Fruit fly (Drosophila melanogaster) whole organism, embryonic: ENCODE results near the gene CG3078.

Experiments used
- Adf1 ChIP-seq: fragments of 200-800 bp; sonication (Bioruptor generic); IDR thresholded peaks from 2 replicates; pipeline ENCODE4 v1.3.6; 2022; ENCODE audit warnings: missing biosample characterization, missing genetic modification characterization
- Asciz ChIP-seq: fragments of 200-800 bp; sonication (Bioruptor generic); optimal IDR thresholded peaks from 2 replicates; lab custom pipeline; 2017; ENCODE audit warnings: missing biosample characterization, mild to moderate bottlenecking, missing genetic modification characterization, missing genetic modification reagents
- Atf-2 ChIP-seq: fragments of 200-800 bp; sonication (Bioruptor generic); optimal IDR thresholded peaks from 2 replicates; lab custom pipeline; 2016; ENCODE audit warnings: missing biosample characterization, missing genetic modification characterization
- B-H1 ChIP-seq: fragments of 200-800 bp; sonication (Bioruptor generic); IDR thresholded peaks from 3 replicates; pipeline ENCODE4 v1.3.6; 2022; ENCODE audit warnings: missing biosample characterization, missing genetic modification characterization
- BEAF-32 ChIP-seq: fragments of 200-800 bp; sonication (Bioruptor generic); optimal IDR thresholded peaks from 3 replicates; lab custom pipeline; 2017; ENCODE audit warnings: missing biosample characterization, missing genetic modification characterization, mild to moderate bottlenecking, moderate library complexity, missing genetic modification reagents
- Bgb ChIP-seq: fragments of 200-800 bp; sonication (Bioruptor generic); IDR thresholded peaks from 2 replicates; pipeline ENCODE4 v1.3.6; 2022; ENCODE audit warnings: missing biosample characterization, missing genetic modification characterization; ENCODE audit not compliant: partially characterized antibody
- Blimp-1 ChIP-seq: fragments of 200-800 bp; sonication (Bioruptor generic); optimal IDR thresholded peaks from 3 replicates; lab custom pipeline; 2018; ENCODE audit warnings: missing biosample characterization, missing genetic modification characterization, mild to moderate bottlenecking, moderate library complexity, missing genetic modification reagents
- CG10979 ChIP-seq: fragments of 200-800 bp; sonication (Bioruptor generic); optimal IDR thresholded peaks from 2 replicates; lab custom pipeline; 2018; ENCODE audit warnings: missing biosample characterization, mild to moderate bottlenecking, missing genetic modification characterization, moderate library complexity
- CG11456 ChIP-seq: fragments of 200-800 bp; sonication (Bioruptor generic); IDR thresholded peaks from 3 replicates; pipeline ENCODE4 v1.3.6; 2022; ENCODE audit warnings: missing biosample characterization, missing genetic modification characterization
- CG12236 ChIP-seq: fragments of 200-800 bp; sonication (Bioruptor generic); optimal IDR thresholded peaks from 2 replicates; lab custom pipeline; 2016; ENCODE audit warnings: missing biosample characterization, missing genetic modification characterization
- CG12659 ChIP-seq: fragments of 200-800 bp; sonication (Bioruptor generic); optimal IDR thresholded peaks from 3 replicates; lab custom pipeline; 2017; ENCODE audit warnings: mild to moderate bottlenecking, missing biosample characterization, missing genetic modification reagents, missing genetic modification characterization
- CG14050 ChIP-seq: fragments of 200-800 bp; sonication (Bioruptor generic); IDR thresholded peaks from 3 replicates; pipeline ENCODE4 v1.3.6; 2022; ENCODE audit warnings: missing biosample characterization, missing genetic modification characterization
- CG15011 ChIP-seq: fragments of 200-800 bp; sonication (Bioruptor generic); optimal IDR thresholded peaks from 3 replicates; lab custom pipeline; 2018; ENCODE audit warnings: missing biosample characterization, mild to moderate bottlenecking, missing genetic modification characterization
- CG17912 ChIP-seq: fragments of 200-800 bp; sonication (Bioruptor generic); optimal IDR thresholded peaks from 2 replicates; lab custom pipeline; 2018; ENCODE audit warnings: missing biosample characterization, mild to moderate bottlenecking, missing genetic modification characterization
- CG18262 ChIP-seq: fragments of 200-800 bp; optimal IDR thresholded peaks from 3 replicates; lab custom pipeline; 2019; ENCODE audit warnings: missing biosample characterization, mild to moderate bottlenecking, missing genetic modification characterization, moderate library complexity
- CG18599 ChIP-seq: fragments of 200-800 bp; sonication (Bioruptor generic); optimal IDR thresholded peaks from 3 replicates; lab custom pipeline; 2017; ENCODE audit warnings: missing biosample characterization, missing genetic modification characterization, mild to moderate bottlenecking, moderate library complexity, missing genetic modification reagents
- CG18619 ChIP-seq: fragments of 200-800 bp; sonication (Bioruptor generic); optimal IDR thresholded peaks from 3 replicates; lab custom pipeline; 2017; ENCODE audit warnings: missing biosample characterization, mild to moderate bottlenecking, missing genetic modification characterization
- CG31224 ChIP-seq: fragments of 200-800 bp; sonication (Bioruptor generic); IDR thresholded peaks from 2 replicates; pipeline ENCODE4 v1.3.6; 2022; ENCODE audit warnings: missing biosample characterization, missing genetic modification characterization
- CG3281 ChIP-seq: fragments of 200-800 bp; sonication (Bioruptor generic); optimal IDR thresholded peaks from 3 replicates; lab custom pipeline; 2017; ENCODE audit warnings: missing biosample characterization, mild to moderate bottlenecking, missing genetic modification characterization
- CG4854 ChIP-seq: fragments of 200-800 bp; sonication (Bioruptor generic); optimal IDR thresholded peaks from 2 replicates; lab custom pipeline; 2016; ENCODE audit warnings: missing biosample characterization, missing genetic modification characterization, inconsistent platforms
- CG8290 ChIP-seq, 3 experiments: fragments of 200-800 bp; sonication (Bioruptor generic); optimal IDR thresholded peaks; 2 replicates each; lab custom pipeline; 2016 to 2019; ENCODE audit warnings: missing biosample characterization in 3 of 3, missing genetic modification characterization in 3 of 3, mild to moderate bottlenecking in 2 of 3, moderate library complexity in 1 of 3
- CG8478 ChIP-seq: fragments of >200 bp; optimal IDR thresholded peaks from 2 replicates; lab custom pipeline; 2018
- CG9215 ChIP-seq: fragments of 200-800 bp; sonication (Bioruptor generic); IDR thresholded peaks from 2 replicates; pipeline ENCODE4 v1.3.6; 2022; ENCODE audit warnings: missing biosample characterization, missing genetic modification characterization
- CTCF ChIP-seq: fragments of 200-800 bp; sonication (Bioruptor generic); optimal IDR thresholded peaks from 2 replicates; lab custom pipeline; 2017; ENCODE audit warnings: missing biosample characterization, mild to moderate bottlenecking, missing genetic modification characterization, moderate library complexity
- Camta ChIP-seq: fragments of 200-800 bp; sonication (Bioruptor generic); optimal IDR thresholded peaks from 2 replicates; lab custom pipeline; 2016; ENCODE audit warnings: missing biosample characterization, missing genetic modification characterization
- D ChIP-seq, 2 experiments: fragments of 200-800 bp in 1 of 2; fragments of >200 bp in 1 of 2; sonication (Bioruptor generic) in 1 of 2; optimal IDR thresholded peaks; 2 replicates in 1 of 2; 3 replicates in 1 of 2; lab custom pipeline; 2017; ENCODE audit warnings: mild to moderate bottlenecking in 1 of 2, missing biosample characterization in 1 of 2, missing genetic modification characterization in 1 of 2, missing genetic modification reagents in 1 of 2
- D19B ChIP-seq: fragments of 200-800 bp; sonication (Bioruptor generic); optimal IDR thresholded peaks from 2 replicates; lab custom pipeline; 2017; ENCODE audit warnings: missing biosample characterization, mild to moderate bottlenecking, missing genetic modification characterization
- Dfd ChIP-seq, 2 experiments: fragments of >200 bp; optimal IDR thresholded peaks; 2 replicates each; lab custom pipeline; 2017; ENCODE audit warnings: missing biosample characterization in 2 of 2, missing genetic modification characterization in 2 of 2
- Fer3 ChIP-seq: fragments of 200-800 bp; sonication (Bioruptor generic); optimal IDR thresholded peaks from 2 replicates; lab custom pipeline; 2018; ENCODE audit warnings: missing biosample characterization, mild to moderate bottlenecking, missing genetic modification characterization, moderate library complexity
- Vsx1 ChIP-seq: fragments of 200-800 bp; sonication (Bioruptor generic); optimal IDR thresholded peaks from 2 replicates; lab custom pipeline; 2017; ENCODE audit warnings: missing biosample characterization, mild to moderate bottlenecking, missing genetic modification characterization, missing genetic modification reagents
- ap ChIP-seq: fragments of 200-800 bp; sonication (Bioruptor generic); IDR thresholded peaks from 2 replicates; pipeline ENCODE4 v1.3.6; 2022; ENCODE audit warnings: missing biosample characterization, missing genetic modification characterization
- ase ChIP-seq: fragments of 200-800 bp; sonication (Bioruptor generic); IDR thresholded peaks from 3 replicates; pipeline ENCODE4 v1.3.6; 2022; ENCODE audit warnings: missing biosample characterization, missing genetic modification characterization
- croc ChIP-seq: fragments of 200-800 bp; sonication (Bioruptor generic); conservative IDR thresholded peaks from 3 replicates; pipeline ENCODE4 v1.3.6; 2022; ENCODE audit warnings: missing biosample characterization, missing genetic modification characterization
- dpn ChIP-seq, 2 experiments: fragments of 200-800 bp; sonication (Bioruptor generic); optimal IDR thresholded peaks; 3 replicates each; lab custom pipeline; 2016; ENCODE audit warnings: missing biosample characterization in 2 of 2, missing genetic modification characterization in 2 of 2
- fd64A ChIP-seq: fragments of 200-800 bp; sonication (Bioruptor generic); optimal IDR thresholded peaks from 3 replicates; lab custom pipeline; 2018; ENCODE audit warnings: missing biosample characterization, mild to moderate bottlenecking, missing genetic modification characterization
- jumu ChIP-seq: fragments of 200-800 bp; sonication (Bioruptor generic); optimal IDR thresholded peaks from 3 replicates; lab custom pipeline; 2016; ENCODE audit warnings: missing biosample characterization, missing genetic modification characterization
- ken ChIP-seq: fragments of 200-800 bp; sonication (Bioruptor generic); IDR thresholded peaks from 3 replicates; pipeline ENCODE4 v1.3.6; 2022; ENCODE audit warnings: missing biosample characterization, missing genetic modification characterization
- mirr ChIP-seq: fragments of 200-800 bp; sonication (Bioruptor generic); optimal IDR thresholded peaks from 3 replicates; lab custom pipeline; 2018; ENCODE audit warnings: missing biosample characterization, mild to moderate bottlenecking, missing genetic modification characterization
- nmo ChIP-seq: fragments of 200-800 bp; sonication (Bioruptor generic); optimal IDR thresholded peaks from 2 replicates; lab custom pipeline; 2018; ENCODE audit warnings: missing biosample characterization, mild to moderate bottlenecking, missing genetic modification characterization, moderate library complexity
- pita ChIP-seq: fragments of 200-800 bp; sonication (Bioruptor generic); optimal IDR thresholded peaks from 2 replicates; lab custom pipeline; 2017; ENCODE audit warnings: missing biosample characterization, mild to moderate bottlenecking, missing genetic modification characterization
- ranshi ChIP-seq: fragments of 200-800 bp; sonication (Bioruptor generic); IDR thresholded peaks from 2 replicates; pipeline ENCODE4 v1.3.6; 2022; ENCODE audit warnings: missing biosample characterization, missing genetic modification characterization
- seq ChIP-seq: fragments of 200-800 bp; sonication (Bioruptor generic); IDR thresholded peaks from 2 replicates; pipeline ENCODE4 v1.3.6; 2022; ENCODE audit warnings: missing biosample characterization, missing genetic modification characterization
- slp2 ChIP-seq: fragments of 200-800 bp; sonication (Bioruptor generic); optimal IDR thresholded peaks from 2 replicates; lab custom pipeline; 2016; ENCODE audit warnings: missing biosample characterization, missing genetic modification characterization
- trh ChIP-seq: fragments of 200-800 bp; sonication (Bioruptor generic); optimal IDR thresholded peaks from 2 replicates; lab custom pipeline; 2016; ENCODE audit warnings: missing biosample characterization, missing genetic modification characterization
- tup ChIP-seq: fragments of 200-800 bp; sonication (Bioruptor generic); optimal IDR thresholded peaks from 2 replicates; lab custom pipeline; 2016; ENCODE audit warnings: missing biosample characterization, mild to moderate bottlenecking, missing genetic modification characterization, moderate library complexity
- tx ChIP-seq: fragments of 200-800 bp; sonication (Bioruptor generic); optimal IDR thresholded peaks from 2 replicates; lab custom pipeline; 2016; ENCODE audit warnings: missing biosample characterization, missing genetic modification characterization
- usp ChIP-seq: fragments of >200 bp; optimal IDR thresholded peaks from 2 replicates; lab custom pipeline; 2017; ENCODE audit warnings: missing biosample characterization, missing genetic modification characterization
- vnd ChIP-seq: fragments of 200-800 bp; sonication (Bioruptor generic); IDR thresholded peaks from 3 replicates; pipeline ENCODE4 v1.3.6; 2022; ENCODE audit warnings: missing biosample characterization, missing genetic modification characterization; ENCODE audit not compliant: partially characterized antibody

CG3078 gene

DNA sequence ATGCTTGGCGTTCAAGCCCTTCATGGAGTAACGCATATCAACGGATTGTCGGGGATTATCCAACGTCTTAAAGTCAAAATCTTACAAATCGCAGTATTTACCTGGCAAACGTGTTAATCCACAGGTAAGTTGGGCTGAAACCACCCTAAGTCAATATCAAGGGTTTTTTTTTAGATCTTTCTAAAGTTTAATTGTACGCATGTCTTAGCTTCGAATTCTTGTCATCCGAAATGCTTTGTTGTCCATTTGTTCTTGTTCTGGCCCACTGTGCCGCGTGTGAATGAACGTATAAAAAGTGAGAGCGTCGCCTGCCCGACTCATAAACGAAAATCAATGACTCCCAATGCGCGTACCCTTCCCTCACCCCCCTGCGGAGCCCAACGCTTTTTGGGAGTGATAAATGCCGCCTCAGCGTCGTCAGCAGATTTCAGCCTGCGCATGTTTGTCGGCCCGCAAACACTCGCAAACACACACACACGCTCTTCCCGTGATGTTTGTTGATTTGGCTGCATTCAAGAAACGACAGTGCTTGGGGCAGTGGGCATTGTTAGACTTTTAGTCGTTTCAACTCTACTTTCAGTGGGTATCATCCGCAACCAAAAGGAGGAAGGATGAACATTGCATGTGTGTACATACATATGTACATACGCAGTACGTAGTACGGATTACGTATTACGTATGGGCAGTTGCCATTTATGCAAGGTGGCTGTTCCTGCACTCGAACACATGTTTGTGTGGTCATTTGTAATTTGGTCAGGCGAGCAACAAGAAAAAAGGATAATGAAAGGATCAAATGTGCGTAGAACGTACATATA is 36.8 kb upstream of the CG3078 start (continued):
- TF ChIP-seq tup = peak; percentile 58
- TF ChIP-seq usp (GFP tag; lab: Kevin White, UChicago) = no peak
- TF ChIP-seq Camta (GFP tag; lab: Kevin White, UChicago) = peak; percentile 95
- TF ChIP-seq CG14050 (GFP tag; lab: Robert Waterston, UW) = peak; percentile 55
- peak; percentile 94 for TF ChIP-seq tx (GFP tag; lab: Kevin White, UChicago)
- TF ChIP-seq CG17912 (GFP tag; lab: Kevin White, UChicago) = peak; percentile 21
- TF ChIP-seq CG12236 (GFP tag; lab: Kevin White, UChicago) = peak; percentile 91
- TF ChIP-seq Bgb (GFP tag; lab: Robert Waterston, UW) = no peak; the same call in 1 of the 2 replicates
- TF ChIP-seq CG8478 = no peak
- peak; percentile 95 for TF ChIP-seq dpn (GFP tag; optimal IDR thresholded peaks at IDR 0.05; lab: Kevin White, UChicago)
- TF ChIP-seq CG11456 = peak; percentile 63; the same call in 2 of the 3 replicates
- TF ChIP-seq B-H1 (GFP tag; lab: Robert Waterston, UW) = no peak; the same call in 1 of the 3 replicates
- peak; percentile 97 for TF ChIP-seq nmo (GFP tag; lab: Kevin White, UChicago)
- TF ChIP-seq seq (GFP tag; lab: Robert Waterston, UW) = peak; percentile 86
- TF ChIP-seq CG3281 (GFP tag; lab: Kevin White, UChicago) = peak; percentile 93
- TF ChIP-seq jumu (GFP tag; lab: Kevin White, UChicago) = peak; percentile 96
- peak; percentile 84 for TF ChIP-seq croc (GFP tag; lab: Robert Waterston, UW)
- TF ChIP-seq CG31224 = peak; percentile 57
- peak; percentile 7 for TF ChIP-seq BEAF-32
- peak; percentile 70; the same call in 1 of the 2 replicates for TF ChIP-seq ranshi (GFP tag; lab: Robert Waterston, UW)
- TF ChIP-seq CG18619 (GFP tag; lab: Kevin White, UChicago) = peak; percentile 96
- TF ChIP-seq CG4854 (GFP tag; lab: Kevin White, UChicago) = peak; percentile 86
- TF ChIP-seq fd64A (GFP tag; lab: Kevin White, UChicago) = peak; percentile 87
- peak; percentile 97 for TF ChIP-seq Atf-2 (GFP tag; lab: Kevin White, UChicago)
- peak; percentile 98 for TF ChIP-seq CG18262
- TF ChIP-seq ken = peak; percentile 73; the same call in 2 of the 3 replicates
- peak; percentile 94 for TF ChIP-seq CG18599 (GFP tag; lab: Kevin White, UChicago)
- peak; percentile 81 for TF ChIP-seq Fer3 (tag; lab: Kevin White, UChicago)
- peak; percentile 96 for TF ChIP-seq CG10979 (tag; lab: Kevin White, UChicago)
- peak; percentile 93 for TF ChIP-seq Blimp-1 (GFP tag; lab: Kevin White, UChicago)
- no peak for TF ChIP-seq vnd (GFP tag; lab: Robert Waterston, UW)
- TF ChIP-seq ap = peak; percentile 37; the same call in 1 of the 2 replicates
- peak; percentile 59 for TF ChIP-seq Adf1
- TF ChIP-seq Vsx1 (GFP tag; lab: Kevin White, UChicago) = peak; percentile 78
- peak; percentile 62 for TF ChIP-seq trh (GFP tag; lab: Kevin White, UChicago)
- peak; percentile 84 for TF ChIP-seq D19B (GFP tag; lab: Kevin White, UChicago)
- peak; percentile 34 for TF ChIP-seq mirr (GFP tag; lab: Kevin White, UChicago)
- peak; percentile 66; the same call in 2 of the 3 replicates for TF ChIP-seq ase (GFP tag; lab: Robert Waterston, UW)
- TF ChIP-seq CG9215 (GFP tag; lab: Robert Waterston, UW) = peak; percentile 85
- peak; percentile 65 for TF ChIP-seq CTCF (GFP tag; lab: Kevin White, UChicago)
- TF ChIP-seq slp2 (GFP tag; lab: Kevin White, UChicago) = peak; percentile 95
- TF ChIP-seq D (optimal IDR thresholded peaks at IDR 0.05; lab: Kevin White, UChicago) = no peak
- peak; percentile 94 for TF ChIP-seq D (GFP tag; optimal IDR thresholded peaks at IDR 0.05; lab: Kevin White, UChicago)
- peak; percentile 93 for TF ChIP-seq CG15011 (GFP tag; lab: Kevin White, UChicago)
- no peak for TF ChIP-seq pita (GFP tag; lab: Kevin White, UChicago)
- TF ChIP-seq Dfd (GFP tag; optimal IDR thresholded peaks at IDR 0.05; lab: Kevin White, UChicago) = no peak
- TF ChIP-seq CG12659 (GFP tag; lab: Kevin White, UChicago) = peak; percentile 96
- peak; percentile 85 for TF ChIP-seq Asciz (GFP tag; lab: Kevin White, UChicago)
- TF ChIP-seq CG8290 (GFP tag; optimal IDR thresholded peaks at IDR 0.05; lab: Kevin White, UChicago) = peak; percentile 89
- peak; percentile 75 to 83 for TF ChIP-seq CG8290 (tag; optimal IDR thresholded peaks at IDR 0.05; lab: Kevin White, UChicago)
